Fruit fly (Drosophila melanogaster): ENCODE measurements around the gene CG9541.

Gene CG9541

dm6 chr2L:8958046-8958497 lies 17.2 kb downstream of the CG9541 start (continued):
- TF ChIP-seq Nf-YA (GFP tag; IDR thresholded peaks at IDR 0.05) (peak; percentile 98), Chrac-16 (GFP tag; optimal IDR thresholded peaks at IDR 0.05) (peak; percentile 92), CG2120 (GFP tag; optimal IDR thresholded peaks at IDR 0.05) (peak; percentile 95), p53 (GFP tag; optimal IDR thresholded peaks at IDR 0.05) (peak; percentile 86), CG17359 (tag; optimal IDR thresholded peaks at IDR 0.05) (peak; percentile 93), CG15011 (GFP tag; optimal IDR thresholded peaks at IDR 0.05) (peak; percentile 83), CG17829 (tag; optimal IDR thresholded peaks at IDR 0.05) (peak; percentile 96), ash1 (GFP tag; optimal IDR thresholded peaks at IDR 0.05) (peak; percentile 51), grn (GFP tag; optimal IDR thresholded peaks at IDR 0.05) (peak; percentile 51), Hr3 (GFP tag; optimal IDR thresholded peaks at IDR 0.05) (peak; percentile 93), CG7745 (tag; optimal IDR thresholded peaks at IDR 0.05) (peak; percentile 93), gt (GFP tag; IDR thresholded peaks at IDR 0.05) (peak; percentile 87), amos (GFP tag; IDR thresholded peaks at IDR 0.05; ENCODE audit: partially characterized antibody) (peak; percentile 32; the same call in 1 of the 2 replicates), disco-r (GFP tag; optimal IDR thresholded peaks at IDR 0.05) (peak; percentile 68), Awh (GFP tag; IDR thresholded peaks at IDR 0.05) (peak; percentile 98), run (tag; optimal IDR thresholded peaks at IDR 0.05) (peak; percentile 98), CG12104 (GFP tag; optimal IDR thresholded peaks at IDR 0.05) (peak; percentile 83), CG11093 (GFP tag; IDR thresholded peaks at IDR 0.05) (peak; percentile 95), otp (GFP tag; IDR thresholded peaks at IDR 0.05) (peak; percentile 97), Nf-YC (tag; optimal IDR thresholded peaks at IDR 0.05) (peak; percentile 71), Lim3 (GFP tag; IDR thresholded peaks at IDR 0.05) (peak; percentile 88; the same call in 1 of the 2 replicates), lab (GFP tag; optimal IDR thresholded peaks at IDR 0.05) (peak; percentile 94), tap (tag; optimal IDR thresholded peaks at IDR 0.05) (peak; percentile 87), CG30431 (GFP tag; optimal IDR thresholded peaks at IDR 0.05) (peak; percentile 82), Hey (tag; optimal IDR thresholded peaks at IDR 0.05) (peak; percentile 44), eve (GFP tag; optimal IDR thresholded peaks at IDR 0.05) (peak in 1 of 2 experiments; percentile 93), Atf-2 (GFP tag; optimal IDR thresholded peaks at IDR 0.05) (peak; percentile 96), CG11723 (GFP tag; optimal IDR thresholded peaks at IDR 0.05) (peak; percentile 78), CG30403 (GFP tag; optimal IDR thresholded peaks at IDR 0.05) (peak; percentile 96), CG12155 (GFP tag; optimal IDR thresholded peaks at IDR 0.05) (peak; percentile 95), CG11085 (GFP tag; IDR thresholded peaks at IDR 0.05) (peak; percentile 93), Dip2 (GFP tag; IDR thresholded peaks at IDR 0.05) (0 out of 2 replicates have a peak, but pooled peaks have one; percentile 22), Dbx (GFP tag; IDR thresholded peaks at IDR 0.05) (peak; percentile 98), CG31388 (GFP tag; optimal IDR thresholded peaks at IDR 0.05) (peak; percentile 81), HLH3B (GFP tag; IDR thresholded peaks at IDR 0.05) (peak; percentile 99), gce (GFP tag; IDR thresholded peaks at IDR 0.05) (peak; percentile 96), Max (GFP tag; optimal IDR thresholded peaks at IDR 0.05) (peak; percentile 82), CG11560 (tag; IDR thresholded peaks at IDR 0.05) (peak; percentile 86; the same call in 2 of the 3 replicates), CG7928 (GFP tag; optimal IDR thresholded peaks at IDR 0.05) (peak; percentile 41), CG33557 (GFP tag; optimal IDR thresholded peaks at IDR 0.05) (peak; percentile 83), bsh (GFP tag; optimal IDR thresholded peaks at IDR 0.05) (peak; percentile 69 to 98), CG6813 (GFP tag; optimal IDR thresholded peaks at IDR 0.05) (peak; percentile 87), esg (GFP tag; conservative IDR thresholded peaks at IDR 0.05) (peak; percentile 97), CG1024 (GFP tag; IDR thresholded peaks at IDR 0.05) (peak; percentile 94), CG14965 (GFP tag; optimal IDR thresholded peaks at IDR 0.05; ENCODE audit: borderline replicate concordance) (peak; percentile 56), NC2α (GFP tag; optimal IDR thresholded peaks at IDR 0.05) (peak; percentile 77), gsb-n (tag; optimal IDR thresholded peaks at IDR 0.05) (peak; percentile 95), gem (tag; optimal IDR thresholded peaks at IDR 0.05) (peak; percentile 98), CG32772 (GFP tag; IDR thresholded peaks at IDR 0.05) (peak; percentile 98), nerfin-1 (tag; optimal IDR thresholded peaks at IDR 0.05) (peak; percentile 86), Bdp1 (GFP tag; optimal IDR thresholded peaks at IDR 0.05) (peak; percentile 79)

Data from whole organism, embryonic.